Worm (Caenorhabditis elegans) whole organism, L4/young adult: ENCODE data around the gene F40A3.1.

Experiments
- W03F9.2 ChIP-seq: fragments of 150-350 bp; optimal IDR thresholded peaks from 2 replicates; lab custom pipeline; 2014; ENCODE audit warnings: missing biosample characterization, missing genetic modification characterization
- dao-5 ChIP-seq: sonication (generic microtip); optimal IDR thresholded peaks from 2 replicates; lab custom pipeline; 2016; ENCODE audit warnings: missing genotype, missing genetic modification characterization, moderate library complexity, missing compliant biosample characterization
- him-1 ChIP-seq: sonication (generic microtip); optimal IDR thresholded peaks from 2 replicates; lab custom pipeline; 2016; ENCODE audit warnings: missing genotype, missing genetic modification reagents, missing genetic modification characterization, missing compliant biosample characterization

ce11 chrV:7878411-7878964 is 12.8 kb upstream of the F40A3.1 start, which contains the start of gene F40A3.2:
- TF ChIP-seq him-1 (no peak), W03F9.2 (tag; lab: Kevin White, UChicago) (no peak), dao-5 (tag; lab: Kevin White, UChicago) (no peak)
